Worm (Caenorhabditis elegans) whole organism, late embryonic: ENCODE results near the gene R08A2.1.

Source experiments
- F13H6.1 ChIP-seq: sonication (generic microtip); optimal IDR thresholded peaks from 2 replicates; lab custom pipeline; 2016; ENCODE audit warnings: missing genetic modification characterization, missing compliant biosample characterization
- K09A11.1 ChIP-seq: sonication (generic microtip); optimal IDR thresholded peaks from 2 replicates; lab custom pipeline; 2017; ENCODE audit warnings: antibody characterized with exemption, mild to moderate bottlenecking, missing genetic modification characterization, missing compliant biosample characterization; ENCODE audit not compliant: insufficient read depth
- Y22D7AL.16 ChIP-seq: sonication (generic microtip); optimal IDR thresholded peaks from 2 replicates; lab custom pipeline; 2016; ENCODE audit warnings: missing genetic modification characterization, missing compliant biosample characterization
- ahr-1 ChIP-seq: sonication (generic microtip); optimal IDR thresholded peaks from 2 replicates; lab custom pipeline; 2016; ENCODE audit warnings: missing genetic modification characterization, missing compliant biosample characterization
- ceh-14 ChIP-seq: sonication (generic microtip); optimal IDR thresholded peaks from 2 replicates; lab custom pipeline; 2016; ENCODE audit warnings: missing genotype, missing genetic modification characterization, missing compliant biosample characterization
- ceh-18 ChIP-seq: sonication (generic microtip); optimal IDR thresholded peaks from 2 replicates; lab custom pipeline; 2016; ENCODE audit warnings: missing genetic modification characterization, missing compliant biosample characterization
- ceh-24 ChIP-seq: sonication (generic microtip); optimal IDR thresholded peaks from 2 replicates; lab custom pipeline; 2016; ENCODE audit warnings: mild to moderate bottlenecking, missing genetic modification characterization, missing compliant biosample characterization
- ceh-34 ChIP-seq: sonication (generic microtip); optimal IDR thresholded peaks from 2 replicates; lab custom pipeline; 2016; ENCODE audit warnings: mild to moderate bottlenecking, missing genetic modification characterization, missing compliant biosample characterization
- ceh-45 ChIP-seq: fragments of 200-800 bp; sonication (Bioruptor generic); IDR thresholded peaks from 2 replicates; pipeline ENCODE4 v1.3.6; 2022; ENCODE audit warnings: missing genetic modification reagents, missing genetic modification characterization, missing compliant biosample characterization
- ceh-48 ChIP-seq: sonication (generic microtip); optimal IDR thresholded peaks from 2 replicates; lab custom pipeline; 2016; ENCODE audit warnings: missing genetic modification characterization, inconsistent platforms, missing compliant biosample characterization
- ceh-6 ChIP-seq: fragments of 200-800 bp; sonication (Bioruptor generic); optimal IDR thresholded peaks from 2 replicates; lab custom pipeline; 2018; ENCODE audit warnings: mild to moderate bottlenecking, missing genetic modification characterization, missing compliant biosample characterization
- ceh-9 ChIP-seq: sonication (generic microtip); optimal IDR thresholded peaks from 2 replicates; lab custom pipeline; 2016; ENCODE audit warnings: mild to moderate bottlenecking, missing genetic modification characterization, inconsistent platforms, missing compliant biosample characterization
- che-1 ChIP-seq: sonication (generic microtip); optimal IDR thresholded peaks from 2 replicates; lab custom pipeline; 2016; ENCODE audit warnings: mild to moderate bottlenecking, missing genetic modification characterization, missing compliant biosample characterization
- dmd-4 ChIP-seq: sonication (generic microtip); optimal IDR thresholded peaks from 2 replicates; lab custom pipeline; 2016; ENCODE audit warnings: borderline replicate concordance, missing genetic modification characterization, missing compliant biosample characterization
- dve-1 ChIP-seq: sonication (generic microtip); optimal IDR thresholded peaks from 2 replicates; lab custom pipeline; 2017; ENCODE audit warnings: antibody characterized with exemption, mild to moderate bottlenecking, missing genetic modification characterization, missing compliant biosample characterization
- elt-2 ChIP-seq: sonication (generic microtip); optimal IDR thresholded peaks from 2 replicates; lab custom pipeline; 2016; ENCODE audit warnings: missing genetic modification reagents, missing genetic modification characterization, missing compliant biosample characterization
- elt-4 ChIP-seq: sonication (generic microtip); optimal IDR thresholded peaks from 2 replicates; lab custom pipeline; 2016; ENCODE audit warnings: missing genetic modification characterization, missing compliant biosample characterization
- ets-4 ChIP-seq: sonication (generic microtip); optimal IDR thresholded peaks from 2 replicates; lab custom pipeline; 2016; ENCODE audit warnings: missing genetic modification characterization, missing compliant biosample characterization
- eyg-1 ChIP-seq: sonication (generic microtip); optimal IDR thresholded peaks from 2 replicates; lab custom pipeline; 2016; ENCODE audit warnings: missing genotype, missing genetic modification characterization, missing compliant biosample characterization
- fkh-10 ChIP-seq: fragments of 150-350 bp; optimal IDR thresholded peaks from 2 replicates; lab custom pipeline; 2014; ENCODE audit warnings: missing biosample characterization, missing genetic modification reagents, missing genetic modification characterization
- fkh-6 ChIP-seq: sonication (generic microtip); optimal IDR thresholded peaks from 2 replicates; lab custom pipeline; 2016; ENCODE audit warnings: missing genetic modification characterization, missing compliant biosample characterization
- gmeb-2 ChIP-seq: sonication (generic microtip); optimal IDR thresholded peaks from 2 replicates; lab custom pipeline; 2016; ENCODE audit warnings: missing genetic modification characterization, inconsistent platforms, missing compliant biosample characterization
- hlh-15 ChIP-seq: sonication (generic microtip); optimal IDR thresholded peaks from 2 replicates; lab custom pipeline; 2016; ENCODE audit warnings: missing genetic modification characterization, missing compliant biosample characterization
- lim-6 ChIP-seq: sonication (generic microtip); optimal IDR thresholded peaks from 2 replicates; lab custom pipeline; 2016; ENCODE audit warnings: missing genetic modification characterization, missing compliant biosample characterization
- lin-11 ChIP-seq: fragments of 200-800 bp; sonication (Bioruptor generic); optimal IDR thresholded peaks from 2 replicates; lab custom pipeline; 2018; ENCODE audit warnings: mild to moderate bottlenecking, missing genetic modification characterization, missing compliant biosample characterization
- mec-3 ChIP-seq: sonication (generic microtip); optimal IDR thresholded peaks from 2 replicates; lab custom pipeline; 2016; ENCODE audit warnings: borderline replicate concordance, missing genetic modification characterization, missing compliant biosample characterization
- nfya-1 ChIP-seq: sonication (generic microtip); optimal IDR thresholded peaks from 2 replicates; lab custom pipeline; 2017; ENCODE audit warnings: missing genetic modification characterization, mild to moderate bottlenecking, missing compliant biosample characterization, antibody characterized with exemption, moderate library complexity
- nhr-232 ChIP-seq: sonication (generic microtip); optimal IDR thresholded peaks from 2 replicates; lab custom pipeline; 2016; ENCODE audit warnings: missing genetic modification characterization, missing compliant biosample characterization
- npax-4 ChIP-seq: sonication (generic microtip); optimal IDR thresholded peaks from 2 replicates; lab custom pipeline; 2016; ENCODE audit warnings: missing genetic modification characterization, missing compliant biosample characterization
- odd-2 ChIP-seq: sonication (generic microtip); optimal IDR thresholded peaks from 2 replicates; lab custom pipeline; 2017; ENCODE audit warnings: antibody characterized with exemption, mild to moderate bottlenecking, missing genetic modification characterization, missing compliant biosample characterization
- pat-9 ChIP-seq: fragments of 200-800 bp; sonication (Bioruptor generic); optimal IDR thresholded peaks from 2 replicates; lab custom pipeline; 2018; ENCODE audit warnings: mild to moderate bottlenecking, missing genetic modification characterization, moderate library complexity, missing compliant biosample characterization
- pax-1 ChIP-seq: fragments of 150-350 bp; optimal IDR thresholded peaks from 2 replicates; lab custom pipeline; 2014; ENCODE audit warnings: missing biosample characterization, missing genetic modification characterization
- pha-4 ChIP-seq: fragments of 150-350 bp; optimal IDR thresholded peaks from 2 replicates; lab custom pipeline; 2018; ENCODE audit warnings: missing biosample characterization, missing genetic modification reagents, missing genetic modification characterization
- ref-2 ChIP-seq: sonication (generic microtip); optimal IDR thresholded peaks from 2 replicates; lab custom pipeline; 2016; ENCODE audit warnings: missing genetic modification characterization, missing compliant biosample characterization
- sdc-2 ChIP-seq: sonication (generic microtip); optimal IDR thresholded peaks from 2 replicates; lab custom pipeline; 2016; ENCODE audit warnings: missing genotype, missing genetic modification characterization, missing compliant biosample characterization
- sox-2 ChIP-seq: fragments of 200-800 bp; sonication (Bioruptor generic); IDR thresholded peaks from 2 replicates; pipeline ENCODE4 v1.3.6; 2022; ENCODE audit warnings: missing genetic modification reagents, missing genetic modification characterization, missing compliant biosample characterization
- sox-4 ChIP-seq: sonication (generic microtip); optimal IDR thresholded peaks from 2 replicates; lab custom pipeline; 2017; ENCODE audit warnings: mild to moderate bottlenecking, missing genetic modification characterization, inconsistent platforms, missing compliant biosample characterization
- unc-3 ChIP-seq, 2 experiments: fragments of 200-800 bp in 1 of 2; sonication (Bioruptor generic) in 1 of 2; sonication (generic microtip) in 1 of 2; conservative IDR thresholded peaks in 1 of 2; optimal IDR thresholded peaks in 1 of 2; 2 replicates each; pipeline versions ENCODE4 v1.3.6 to Lab custom; 2016 to 2022; ENCODE audit warnings: missing compliant biosample characterization in 2 of 2, missing genetic modification characterization in 2 of 2, missing genetic modification reagents in 1 of 2
- unc-42 ChIP-seq: sonication (generic microtip); optimal IDR thresholded peaks from 2 replicates; lab custom pipeline; 2016; ENCODE audit warnings: missing genotype, missing genetic modification characterization, missing compliant biosample characterization
- unc-55 ChIP-seq: sonication (generic microtip); optimal IDR thresholded peaks from 2 replicates; lab custom pipeline; 2017; ENCODE audit warnings: missing biosample characterization, missing genetic modification reagents, missing genetic modification characterization
- unc-86 ChIP-seq: sonication (generic microtip); optimal IDR thresholded peaks from 2 replicates; lab custom pipeline; 2016; ENCODE audit warnings: missing genetic modification characterization, missing compliant biosample characterization
- zip-5 ChIP-seq: sonication (generic microtip); optimal IDR thresholded peaks from 2 replicates; lab custom pipeline; 2016; ENCODE audit warnings: missing genetic modification characterization, missing compliant biosample characterization

Gene R08A2.1

ce11 chrV:14716114-14716513, 3.3 kb downstream of the R08A2.1 start, which contains the start of gene fbxa-147:
Gene fbxa-147 (plus strand): TSS chrV:14716499.
- TF ChIP-seq nfya-1 (no peak), ref-2 (tag; lab: Kevin White, UChicago) (no peak), zip-5 (no peak), pax-1 (tag; lab: Kevin White, UChicago) (no peak), unc-3 (GFP tag; conservative IDR thresholded peaks at IDR 0.05; lab: Robert Waterston, UW) (no peak), unc-3 (tag; optimal IDR thresholded peaks at IDR 0.05; lab: Kevin White, UChicago) (no peak), pha-4 (tag; lab: Kevin White, UChicago) (no peak), sox-4 (tag; lab: Kevin White, UChicago) (no peak)

ce11 chrV:14715608-14716007, 3.8 kb downstream of the R08A2.1 start, which contains the start of gene R08A2.2:
Gene R08A2.2 (minus strand): TSS chrV:14715708.
- TF ChIP-seq pat-9 (tag; lab: Kevin White, UChicago) (no peak), ets-4 (tag; lab: Kevin White, UChicago) (no peak), ceh-45 (GFP tag; lab: Robert Waterston, UW) (no peak), ceh-14 (tag; lab: Kevin White, UChicago) (no peak)
- TF ChIP-seq, all 69 proteins: peak for 0

ce11 chrV:14712316-14712715, 7.1 kb downstream of the R08A2.1 start, which contains the start of gene R08A2.5:
Gene R08A2.5 (plus strand): TSS chrV:14712616.
- no peak for TF ChIP-seq Y22D7AL.16 (tag; lab: Kevin White, UChicago)
- no peak for TF ChIP-seq ceh-48
- TF ChIP-seq pat-9 (tag; lab: Kevin White, UChicago), result no peak
- no peak for TF ChIP-seq ceh-9 (tag; lab: Kevin White, UChicago)
- no peak for TF ChIP-seq ceh-34 (tag; lab: Kevin White, UChicago)
- no peak for TF ChIP-seq fkh-6 (tag; lab: Kevin White, UChicago)
- no peak for TF ChIP-seq elt-2 (tag; lab: Kevin White, UChicago)
- TF ChIP-seq elt-4 (tag; lab: Kevin White, UChicago), result no peak
- TF ChIP-seq zip-5, result no peak
- no peak for TF ChIP-seq hlh-15
- no peak for TF ChIP-seq ahr-1 (tag; lab: Kevin White, UChicago)
- no peak for TF ChIP-seq che-1 (tag; lab: Kevin White, UChicago)
- no peak for TF ChIP-seq fkh-10 (GFP tag; lab: Kevin White, UChicago)
- TF ChIP-seq F13H6.1 (tag; lab: Kevin White, UChicago), result no peak
- no peak for TF ChIP-seq mec-3 (tag; lab: Kevin White, UChicago)
- TF ChIP-seq unc-86 (tag; lab: Kevin White, UChicago), result no peak
- no peak for TF ChIP-seq unc-55 (GFP tag; lab: Kevin White, UChicago)
- no peak for TF ChIP-seq dve-1
- no peak for TF ChIP-seq nhr-232
- TF ChIP-seq, all 69 proteins: peak for 0

ce11 chrV:14711077-14711476, 8.3 kb downstream of the R08A2.1 start, which contains the start of gene ssp-33:
Gene ssp-33 (plus strand): TSS chrV:14711377.
- TF ChIP-seq sox-2 (GFP tag; lab: Robert Waterston, UW) (no peak), ceh-48 (no peak), dmd-4 (tag; lab: Kevin White, UChicago) (no peak), npax-4 (tag; lab: Kevin White, UChicago) (no peak), odd-2 (tag; lab: Kevin White, UChicago) (no peak), fkh-10 (GFP tag; lab: Kevin White, UChicago) (no peak), Y22D7AL.16 (tag; lab: Kevin White, UChicago) (no peak), sdc-2 (tag; lab: Kevin White, UChicago) (no peak)

- TF ChIP-seq ceh-34 (tag; lab: Kevin White, UChicago) (no peak), lin-11 (tag; lab: Kevin White, UChicago) (no peak), eyg-1 (tag; lab: Kevin White, UChicago) (no peak), ahr-1 (tag; lab: Kevin White, UChicago) (no peak), ceh-45 (GFP tag; lab: Robert Waterston, UW) (no peak), odd-2 (tag; lab: Kevin White, UChicago) (no peak), gmeb-2 (no peak), ceh-48 (no peak), nfya-1 (no peak), unc-42 (tag; lab: Kevin White, UChicago) (no peak), ceh-24 (tag; lab: Kevin White, UChicago) (no peak), ref-2 (tag; lab: Kevin White, UChicago) (no peak), ceh-18 (tag; lab: Kevin White, UChicago) (no peak), Y22D7AL.16 (tag; lab: Kevin White, UChicago) (no peak), K09A11.1 (tag; lab: Kevin White, UChicago) (no peak), sox-2 (GFP tag; lab: Robert Waterston, UW) (no peak), ceh-6 (GFP tag; lab: Kevin White, UChicago) (no peak), npax-4 (tag; lab: Kevin White, UChicago) (no peak), pax-1 (tag; lab: Kevin White, UChicago) (no peak), lim-6 (no peak)
Observed at ce11 chrV:14707958-14708357, 11.4 kb downstream of the R08A2.1 start, which contains the start of gene R08A2.9. Gene R08A2.9 (plus strand): TSS chrV:14708258.
